Worm (Caenorhabditis elegans): ENCODE results near the gene lge-1.

The lge-1 gene

ce11 chrX:10963453-10964046 lies 2.8 kb upstream of the lge-1 start, which contains the start of gene nas-10:
TSS of gene nas-10 (minus strand) at chrX:10963503.
- peak in 1 of 2 experiments; percentile 72 for TF ChIP-seq daf-16 (GFP tag; optimal IDR thresholded peaks at IDR 0.05)
- TF ChIP-seq daf-16 (tag; optimal IDR thresholded peaks at IDR 0.05), result peak; percentile 83
- TF ChIP-seq mxl-3 (GFP tag; optimal IDR thresholded peaks at IDR 0.05), result peak; percentile 62
- TF ChIP-seq lsy-2 (tag; optimal IDR thresholded peaks at IDR 0.05), result no peak
- no peak for TF ChIP-seq nhr-11 (tag; optimal IDR thresholded peaks at IDR 0.05)
- no peak for TF ChIP-seq nhr-102 (tag; optimal IDR thresholded peaks at IDR 0.05)
- 0 out of 2 replicates have a peak, but pooled peaks have one; percentile 50 for TF ChIP-seq nhr-41 (GFP tag; IDR thresholded peaks at IDR 0.05)
- no peak for TF ChIP-seq R02D3.7 (tag; optimal IDR thresholded peaks at IDR 0.05)
- TF ChIP-seq madf-9 (GFP tag; conservative IDR thresholded peaks at IDR 0.05), result peak; percentile 85
- TF ChIP-seq madf-5 (GFP tag; IDR thresholded peaks at IDR 0.05), result peak; percentile 34 to 87; a peak in 2 of 4 replicates
- TF ChIP-seq nhr-42 (GFP tag; IDR thresholded peaks at IDR 0.05), result peak; percentile 51; the same call in 1 of the 2 replicates
- TF ChIP-seq lin-13 (GFP tag; optimal IDR thresholded peaks at IDR 0.05), result peak; percentile 49
- TF ChIP-seq dpl-1 (GFP tag; optimal IDR thresholded peaks at IDR 0.05), result peak; percentile 5
- peak; percentile 29 for TF ChIP-seq T20F7.1 (GFP tag; optimal IDR thresholded peaks at IDR 0.05)
- TF ChIP-seq fkh-10 (GFP tag; optimal IDR thresholded peaks at IDR 0.05), result no peak
- no peak for TF ChIP-seq ZK546.5 (tag; optimal IDR thresholded peaks at IDR 0.05)
- TF ChIP-seq nhr-77 (tag; optimal IDR thresholded peaks at IDR 0.05), result peak; percentile 53
- no peak for TF ChIP-seq nhr-76 (tag; optimal IDR thresholded peaks at IDR 0.05)
- TF ChIP-seq nhr-25 (tag; optimal IDR thresholded peaks at IDR 0.05; ENCODE audit: borderline replicate concordance, insufficient read depth), result peak; percentile 26
- TF ChIP-seq arid-1 (GFP tag; conservative IDR thresholded peaks at IDR 0.05), result peak; percentile 91
- TF ChIP-seq sdz-12 (GFP tag; optimal IDR thresholded peaks at IDR 0.05), result peak; percentile 64
- TF ChIP-seq ZK337.2 (GFP tag; IDR thresholded peaks at IDR 0.05), result peak; percentile 68
- TF ChIP-seq lir-3 (tag; optimal IDR thresholded peaks at IDR 0.05), result peak; percentile 35
- no peak; the same call in 1 of the 2 replicates for TF ChIP-seq pha-4 (GFP tag; IDR thresholded peaks at IDR 0.05)
- TF ChIP-seq pha-4 (tag; optimal IDR thresholded peaks at IDR 0.05), result no peak
- TF ChIP-seq unc-130 (GFP tag; optimal IDR thresholded peaks at IDR 0.05), result peak; percentile 23
- TF ChIP-seq D1046.2 (GFP tag; IDR thresholded peaks at IDR 0.05), result no peak
- peak; percentile 20 for TF ChIP-seq F49E8.2 (tag; optimal IDR thresholded peaks at IDR 0.05; ENCODE audit: borderline replicate concordance)
- TF ChIP-seq ama-1 (optimal IDR thresholded peaks at IDR 0.05), result no peak
- TF ChIP-seq dve-1 (tag; optimal IDR thresholded peaks at IDR 0.05; ENCODE audit: insufficient read depth), result no peak
- TF ChIP-seq hlh-30 (tag; optimal IDR thresholded peaks at IDR 0.05; ENCODE audit: insufficient read depth), result peak; percentile 44
- peak; percentile 43 for TF ChIP-seq F10B5.3 (tag; optimal IDR thresholded peaks at IDR 0.05)
- TF ChIP-seq Y48G9A.11 (GFP tag; IDR thresholded peaks at IDR 0.05), result peak; percentile 69; the same call in 1 of the 2 replicates
- TF ChIP-seq ztf-7 (tag; optimal IDR thresholded peaks at IDR 0.05), result no peak
- no peak for TF ChIP-seq ces-1 (GFP tag; optimal IDR thresholded peaks at IDR 0.05)
- TF ChIP-seq saeg-2 (GFP tag; IDR thresholded peaks at IDR 0.05), result no peak
- TF ChIP-seq zfp-3 (GFP tag; conservative IDR thresholded peaks at IDR 0.05), result peak; percentile 63; the same call in 1 of the 2 replicates
- TF ChIP-seq spr-1 (tag; optimal IDR thresholded peaks at IDR 0.05), result peak; percentile 71
- TF ChIP-seq fos-1 (tag; optimal IDR thresholded peaks at IDR 0.05), result no peak
- peak; percentile 68 for TF ChIP-seq hlh-11 (tag; optimal IDR thresholded peaks at IDR 0.05)
- peak; percentile 5 to 60 for TF ChIP-seq hif-1 (tag; optimal IDR thresholded peaks at IDR 0.05)
- peak; percentile 82 for TF ChIP-seq dmd-8 (GFP tag; IDR thresholded peaks at IDR 0.05)
- no peak for TF ChIP-seq set-16 (GFP tag; IDR thresholded peaks at IDR 0.05)
- no peak for TF ChIP-seq egl-27 (tag; optimal IDR thresholded peaks at IDR 0.05)
- TF ChIP-seq snpc-4 (tag; optimal IDR thresholded peaks at IDR 0.05), result no peak
- TF ChIP-seq spr-3 (GFP tag; optimal IDR thresholded peaks at IDR 0.05), result peak; percentile 75
- TF ChIP-seq jun-1 (tag; optimal IDR thresholded peaks at IDR 0.05), result no peak
- peak; percentile 61; the same call in 1 of the 2 replicates for TF ChIP-seq dmd-9 (GFP tag; IDR thresholded peaks at IDR 0.05)
- no peak for TF ChIP-seq ceh-32 (tag; optimal IDR thresholded peaks at IDR 0.05; ENCODE audit: poor library complexity)
- peak; percentile 82 for TF ChIP-seq F26F4.8 (GFP tag; conservative IDR thresholded peaks at IDR 0.05)

Measured in whole organism, L4 larva.